Worm (Caenorhabditis elegans) whole organism, young adult: Measurements from ENCODE around the gene Y49F6B.19.
"Not testable (repeated sequence)": the region's sequence is repeated elsewhere in the genome, so short reads cannot be mapped to it uniquely, and the experiment has no call there.

Source experiments
- C17E4.6 ChIP-seq: fragments of 200-800 bp; sonication (Bioruptor generic); IDR thresholded peaks from 2 replicates; pipeline ENCODE4 v1.3.6; 2022; ENCODE audit warnings: missing genetic modification reagents, missing genetic modification characterization, missing compliant biosample characterization
- D2030.7 ChIP-seq: fragments of 200-800 bp; sonication (Bioruptor generic); IDR thresholded peaks from 2 replicates; pipeline ENCODE4 v1.3.6; 2022; ENCODE audit warnings: missing genetic modification reagents, missing genetic modification characterization, missing compliant biosample characterization
- F39B2.1 ChIP-seq: fragments of 200-800 bp; sonication (Bioruptor generic); IDR thresholded peaks from 2 replicates; pipeline ENCODE4 v1.3.6; 2022; ENCODE audit warnings: missing genetic modification reagents, missing genetic modification characterization, missing compliant biosample characterization
- Y53G8AR.9 ChIP-seq: fragments of 200-800 bp; sonication (Bioruptor generic); conservative IDR thresholded peaks from 2 replicates; pipeline ENCODE4 v1.3.6; 2022; ENCODE audit warnings: missing genetic modification reagents, missing genetic modification characterization, missing compliant biosample characterization
- Y56A3A.18 ChIP-seq: fragments of 200-800 bp; sonication (Bioruptor generic); IDR thresholded peaks from 2 replicates; pipeline ENCODE4 v1.3.6; 2022; ENCODE audit warnings: missing genetic modification reagents, missing genetic modification characterization, missing compliant biosample characterization
- Y79H2A.3 ChIP-seq: fragments of 200-800 bp; sonication (Bioruptor generic); conservative IDR thresholded peaks from 2 replicates; pipeline ENCODE4 v1.3.6; 2022; ENCODE audit warnings: missing genetic modification reagents, missing genetic modification characterization, missing compliant biosample characterization
- Y95B8A.8 ChIP-seq: fragments of 200-800 bp; sonication (Bioruptor generic); IDR thresholded peaks from 2 replicates; pipeline ENCODE4 v1.3.6; 2022; ENCODE audit warnings: missing genetic modification reagents, missing genetic modification characterization, missing compliant biosample characterization
- akir-1 ChIP-seq: fragments of 200-800 bp; sonication (Bioruptor generic); optimal IDR thresholded peaks from 2 replicates; lab custom pipeline; 2018; ENCODE audit warnings: mild to moderate bottlenecking, missing genetic modification characterization, moderate library complexity, missing compliant biosample characterization
- ama-1 ChIP-seq, 3 experiments: fragments of 150-350 bp in 1 of 3; sonication (generic microtip) in 2 of 3; optimal IDR thresholded peaks; 2 replicates each; lab custom pipeline; 2014 to 2018; ENCODE audit warnings: missing biosample characterization in 2 of 3, missing genetic modification characterization in 2 of 3, missing genetic modification reagents in 2 of 3
- attf-3 ChIP-seq: fragments of 200-800 bp; sonication (Bioruptor generic); conservative IDR thresholded peaks from 2 replicates; pipeline ENCODE4 v1.3.6; 2022; ENCODE audit warnings: missing genetic modification reagents, missing genetic modification characterization, missing compliant biosample characterization
- bed-1 ChIP-seq: fragments of 200-800 bp; sonication (Bioruptor generic); IDR thresholded peaks from 2 replicates; pipeline ENCODE4 v1.3.6; 2022; ENCODE audit warnings: missing genetic modification reagents, missing genetic modification characterization, missing compliant biosample characterization
- ceh-40 ChIP-seq: fragments of 200-800 bp; sonication (Bioruptor generic); IDR thresholded peaks from 2 replicates; pipeline ENCODE4 v1.3.6; 2022; ENCODE audit warnings: missing genetic modification characterization, missing compliant biosample characterization
- efl-1 ChIP-seq: fragments of 150-350 bp; optimal IDR thresholded peaks from 2 replicates; lab custom pipeline; 2014; ENCODE audit warnings: missing biosample characterization, missing genetic modification reagents, missing genetic modification characterization
- egl-44 ChIP-seq: fragments of 200-800 bp; sonication (Bioruptor generic); IDR thresholded peaks from 2 replicates; pipeline ENCODE4 v1.3.6; 2022; ENCODE audit warnings: missing genetic modification reagents, missing genetic modification characterization, missing compliant biosample characterization
- egrh-3 ChIP-seq: fragments of 200-800 bp; sonication (Bioruptor generic); IDR thresholded peaks from 2 replicates; pipeline ENCODE4 v1.3.6; 2022; ENCODE audit warnings: missing genetic modification reagents, missing genetic modification characterization, missing compliant biosample characterization
- fkh-3 ChIP-seq: sonication (generic microtip); optimal IDR thresholded peaks from 2 replicates; lab custom pipeline; 2016; ENCODE audit warnings: mild to moderate bottlenecking, missing genetic modification characterization, missing compliant biosample characterization
- gei-17 ChIP-seq: fragments of 200-800 bp; sonication (Bioruptor generic); optimal IDR thresholded peaks from 2 replicates; lab custom pipeline; 2018; ENCODE audit warnings: mild to moderate bottlenecking, missing genetic modification characterization, missing compliant biosample characterization
- hrde-1 ChIP-seq: sonication (generic microtip); optimal IDR thresholded peaks from 2 replicates; lab custom pipeline; 2016; ENCODE audit warnings: missing genetic modification characterization, mild to moderate bottlenecking, missing compliant biosample characterization, moderate library complexity, missing genotype, missing genetic modification reagents, borderline replicate concordance
- madf-3 ChIP-seq: fragments of 200-800 bp; sonication (Bioruptor generic); IDR thresholded peaks from 2 replicates; pipeline ENCODE4 v1.3.6; 2022; ENCODE audit warnings: missing genetic modification reagents, missing genetic modification characterization, missing compliant biosample characterization
- nfya-1 ChIP-seq: sonication (generic microtip); optimal IDR thresholded peaks from 2 replicates; lab custom pipeline; 2017; ENCODE audit warnings: antibody characterized with exemption, missing compliant biosample characterization, missing genetic modification characterization, borderline replicate concordance; ENCODE audit not compliant: insufficient read depth
- nfya-2 ChIP-seq: fragments of 200-800 bp; sonication (Bioruptor generic); IDR thresholded peaks from 2 replicates; pipeline ENCODE4 v1.3.6; 2022; ENCODE audit warnings: missing genetic modification reagents, missing genetic modification characterization, missing compliant biosample characterization
- nhr-80 ChIP-seq: sonication (generic microtip); optimal IDR thresholded peaks from 2 replicates; lab custom pipeline; 2016; ENCODE audit warnings: missing genetic modification characterization, missing compliant biosample characterization
- nhr-90 ChIP-seq: sonication (generic microtip); optimal IDR thresholded peaks from 2 replicates; lab custom pipeline; 2016; ENCODE audit warnings: missing genotype, mild to moderate bottlenecking, missing genetic modification characterization, missing compliant biosample characterization
- rec-8 ChIP-seq, 2 experiments: sonication (generic microtip); optimal IDR thresholded peaks; 2 replicates each; lab custom pipeline; 2016; ENCODE audit warnings: mild to moderate bottlenecking in 2 of 2, missing genetic modification characterization in 2 of 2, missing genetic modification reagents in 2 of 2, missing genotype in 2 of 2, missing biosample characterization in 1 of 2, missing compliant biosample characterization in 1 of 2, moderate library complexity in 1 of 2
- snpc-1.1 ChIP-seq: sonication (generic microtip); optimal IDR thresholded peaks from 2 replicates; lab custom pipeline; 2017; ENCODE audit warnings: missing genetic modification characterization, mild to moderate bottlenecking, missing compliant biosample characterization, antibody characterized with exemption, moderate library complexity, missing genotype, missing genetic modification reagents; ENCODE audit not compliant: insufficient read depth
- snpc-1.3 ChIP-seq: sonication (generic microtip); optimal IDR thresholded peaks from 2 replicates; lab custom pipeline; 2017; ENCODE audit warnings: missing genetic modification characterization, mild to moderate bottlenecking, missing compliant biosample characterization, antibody characterized with exemption, moderate library complexity, missing genotype, missing genetic modification reagents; ENCODE audit not compliant: insufficient read depth
- snpc-4 ChIP-seq, 5 experiments: fragments of 150-350 bp in 1 of 5; sonication (generic microtip) in 4 of 5; optimal IDR thresholded peaks; 2 replicates each; lab custom pipeline; 2014 to 2018; ENCODE audit warnings: missing genetic modification characterization in 5 of 5, missing biosample characterization in 3 of 5, antibody characterized with exemption in 2 of 5, mild to moderate bottlenecking in 2 of 5, missing compliant biosample characterization in 2 of 5, missing genotype in 2 of 5, moderate library complexity in 2 of 5, missing genetic modification reagents in 1 of 5
- xnd-1 ChIP-seq: sonication (generic microtip); optimal IDR thresholded peaks from 2 replicates; lab custom pipeline; 2016; ENCODE audit warnings: missing genotype, missing genetic modification reagents, missing genetic modification characterization, missing compliant biosample characterization
- zim-3 ChIP-seq: sonication (generic microtip); optimal IDR thresholded peaks from 2 replicates; lab custom pipeline; 2017; ENCODE audit warnings: mild to moderate bottlenecking, missing genetic modification characterization, moderate library complexity, missing compliant biosample characterization
- ztf-18 ChIP-seq: sonication (generic microtip); optimal IDR thresholded peaks from 2 replicates; lab custom pipeline; 2016; ENCODE audit warnings: missing genotype, mild to moderate bottlenecking, missing genetic modification characterization, missing compliant biosample characterization
- ztf-26 ChIP-seq: sonication (generic microtip); optimal IDR thresholded peaks from 2 replicates; lab custom pipeline; 2017; ENCODE audit warnings: missing genetic modification characterization, missing compliant biosample characterization

Gene Y49F6B.19

DNA sequence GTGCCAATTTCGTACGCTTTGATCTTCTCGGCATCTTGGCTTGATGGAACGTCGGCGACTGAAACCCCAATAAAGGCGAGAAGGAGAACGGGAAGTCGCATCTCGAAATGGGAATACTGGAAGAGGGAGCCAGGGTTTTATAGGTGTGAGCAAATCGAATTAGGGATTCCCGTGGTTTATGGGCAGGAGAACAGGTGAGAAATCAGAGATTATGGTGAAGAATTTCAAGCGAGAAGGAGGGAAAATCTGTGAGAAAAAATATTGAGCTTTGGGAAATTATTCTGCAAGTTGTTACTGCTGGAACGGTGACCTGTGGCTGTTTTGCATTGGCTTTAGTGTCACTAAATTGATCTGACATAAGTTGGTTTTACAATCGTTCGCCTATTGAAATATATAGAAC lies 40.5 kb downstream of the Y49F6B.19 start, which contains the start of gene Y49F6B.13:
Gene Y49F6B.13 (minus strand): TSS at position 101 of the 400 bp plus-strand sequence.
- no peak for TF ChIP-seq D2030.7 (GFP tag; lab: Robert Waterston, UW)
- TF ChIP-seq C17E4.6: no peak
- no peak for TF ChIP-seq nhr-90 (tag; lab: Kevin White, UChicago)
- no peak for TF ChIP-seq Y79H2A.3 (GFP tag; lab: Robert Waterston, UW)
- TF ChIP-seq egl-44 (GFP tag; lab: Robert Waterston, UW): no peak
- TF ChIP-seq egrh-3 (GFP tag; lab: Robert Waterston, UW): no peak
- TF ChIP-seq Y56A3A.18 (GFP tag; lab: Robert Waterston, UW): no peak
- no peak for TF ChIP-seq bed-1 (GFP tag; lab: Robert Waterston, UW)
- TF ChIP-seq madf-3 (GFP tag; lab: Robert Waterston, UW): no peak
- no peak for TF ChIP-seq ztf-26
- TF ChIP-seq fkh-3 (tag; lab: Kevin White, UChicago): no peak

DNA sequence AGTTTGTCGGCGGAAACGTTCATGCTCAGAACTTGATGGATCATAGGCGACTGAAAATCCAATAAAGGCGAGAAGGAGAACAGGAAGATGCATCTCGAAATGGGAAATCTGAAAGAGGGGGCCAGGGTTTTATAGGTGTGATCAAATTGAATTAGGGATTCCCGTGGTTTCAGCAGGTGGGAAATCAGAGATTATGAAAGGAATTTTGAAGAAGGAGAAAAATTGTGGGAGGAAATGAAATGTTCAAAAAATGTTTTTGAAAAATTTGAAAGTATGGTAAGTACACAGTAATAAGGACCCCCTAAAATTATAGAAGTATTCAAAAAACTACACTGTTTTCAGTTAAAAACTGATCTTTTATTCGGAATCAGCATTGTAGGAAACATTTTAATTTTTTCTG lies 41.6 kb downstream of the Y49F6B.19 start, which contains the start of gene Y49F6B.20:
Gene Y49F6B.20 (minus strand): TSS at position 101 of the 400 bp plus-strand sequence.
- TF ChIP-seq nfya-2 (GFP tag; lab: Robert Waterston, UW) (no peak), efl-1 (GFP tag; lab: Kevin White, UChicago) (no peak), snpc-1.1 (tag; lab: Kevin White, UChicago) (no peak), Y53G8AR.9 (no peak), ama-1 (optimal IDR thresholded peaks at IDR 0.05; lab: Kevin White, UChicago) (no peak), ama-1 (GFP tag; optimal IDR thresholded peaks at IDR 0.05; lab: Kevin White, UChicago) (no peak)

DNA sequence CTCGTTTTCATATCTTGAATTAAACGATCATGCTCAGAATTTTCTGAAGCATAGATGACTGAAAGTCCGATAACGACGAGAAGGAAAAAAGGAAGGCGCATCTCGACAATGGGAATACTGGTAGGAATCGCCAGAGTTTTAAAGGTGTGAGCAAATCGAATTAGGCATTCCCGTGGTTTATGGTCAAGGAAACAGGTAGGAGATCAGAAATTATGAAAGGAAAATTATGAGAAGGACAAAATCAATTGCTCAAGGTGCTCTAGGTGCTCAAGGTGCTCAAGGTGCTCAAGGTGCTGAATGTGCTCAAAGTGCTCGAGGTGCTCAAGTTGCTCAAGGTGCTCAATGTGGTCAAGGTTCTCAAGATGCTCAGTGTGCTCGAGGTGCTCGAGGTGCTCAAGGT lies 47.6 kb downstream of the Y49F6B.19 start, which contains the start of gene C16C8.10:
Gene C16C8.10 (minus strand): TSS at position 101 of the 400 bp plus-strand sequence.
- TF ChIP-seq efl-1 (GFP tag; lab: Kevin White, UChicago); akir-1 (GFP tag; lab: Kevin White, UChicago); Y95B8A.8 (GFP tag; lab: Robert Waterston, UW): not testable (repeated sequence)

DNA sequence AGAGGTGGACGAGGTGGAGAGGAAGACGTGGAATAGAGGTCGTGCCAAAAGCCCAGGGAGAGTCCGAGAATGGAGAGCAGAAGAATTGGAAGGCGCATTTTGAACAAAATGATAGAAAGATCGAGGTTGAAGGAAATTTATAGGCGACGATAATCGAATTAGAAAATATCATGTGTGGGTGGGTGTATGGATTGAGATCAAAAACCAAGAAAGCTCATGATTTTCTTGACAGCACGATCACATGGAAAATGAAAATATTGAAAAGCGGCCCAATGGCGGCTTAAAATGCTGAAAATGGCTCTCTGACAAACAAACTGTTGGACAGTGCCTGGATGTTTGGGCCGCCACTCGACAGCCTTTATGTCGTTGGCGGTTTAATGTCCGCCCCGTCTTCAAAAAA lies 49.0 kb downstream of the Y49F6B.19 start, which contains the start of gene C16C8.9:
Gene C16C8.9 (minus strand): TSS at position 101 of the 400 bp plus-strand sequence.
- no peak for TF ChIP-seq attf-3
- no peak for TF ChIP-seq F39B2.1
- no peak for TF ChIP-seq ztf-18 (tag; lab: Kevin White, UChicago)
- TF ChIP-seq snpc-1.3: no peak
- no peak for TF ChIP-seq zim-3 (tag; lab: Kevin White, UChicago)
- TF ChIP-seq madf-3 (GFP tag; lab: Robert Waterston, UW): no peak
- TF ChIP-seq xnd-1 (tag; lab: Kevin White, UChicago): no peak
- TF ChIP-seq gei-17: no peak
- no peak for TF ChIP-seq fkh-3 (tag; lab: Kevin White, UChicago)
- TF ChIP-seq nfya-1 (tag; lab: Kevin White, UChicago): no peak
- no peak for TF ChIP-seq ceh-40 (GFP tag; lab: Robert Waterston, UW)
- TF ChIP-seq snpc-4 (GFP tag; optimal IDR thresholded peaks at IDR 0.05; lab: Kevin White, UChicago): no peak
- no peak for TF ChIP-seq snpc-4 (tag; optimal IDR thresholded peaks at IDR 0.05; lab: Kevin White, UChicago)
- no peak for TF ChIP-seq hrde-1 (tag; lab: Kevin White, UChicago)
- no peak for TF ChIP-seq nhr-80
- no peak for TF ChIP-seq Y95B8A.8 (GFP tag; lab: Robert Waterston, UW)
- no peak for TF ChIP-seq egrh-3 (GFP tag; lab: Robert Waterston, UW)
- TF ChIP-seq rec-8 (tag; optimal IDR thresholded peaks at IDR 0.05; lab: Kevin White, UChicago): no peak
